Worm (Caenorhabditis elegans) whole organism, L1 larva: ENCODE results near the gene F26C11.1.

Experiments used
- C04F5.9 ChIP-seq: sonication (generic microtip); optimal IDR thresholded peaks from 2 replicates; lab custom pipeline; 2016; ENCODE audit warnings: missing genetic modification characterization, missing compliant biosample characterization
- C16A3.4 ChIP-seq: fragments of 150-350 bp; optimal IDR thresholded peaks from 2 replicates; lab custom pipeline; 2014; ENCODE audit warnings: missing biosample characterization, missing genetic modification characterization
- F16B12.6 ChIP-seq: fragments of 150-350 bp; optimal IDR thresholded peaks from 2 replicates; lab custom pipeline; 2014; ENCODE audit warnings: missing biosample characterization, missing genetic modification characterization
- aly-2 ChIP-seq: fragments of 150-350 bp; optimal IDR thresholded peaks from 2 replicates; lab custom pipeline; 2014; ENCODE audit warnings: missing biosample characterization, missing genetic modification characterization
- ceh-63 ChIP-seq: fragments of 200-800 bp; sonication (Bioruptor generic); optimal IDR thresholded peaks from 2 replicates; lab custom pipeline; 2018; ENCODE audit warnings: mild to moderate bottlenecking, missing genetic modification characterization, missing compliant biosample characterization
- ceh-8 ChIP-seq: fragments of 200-800 bp; sonication (Bioruptor generic); optimal IDR thresholded peaks from 2 replicates; lab custom pipeline; 2018; ENCODE audit warnings: mild to moderate bottlenecking, missing genetic modification characterization, moderate library complexity, missing compliant biosample characterization
- ceh-82 ChIP-seq, 3 experiments: fragments of 150-350 bp in 1 of 3; sonication (generic microtip) in 2 of 3; optimal IDR thresholded peaks; 2 replicates each; lab custom pipeline; 2014 to 2017; ENCODE audit warnings: missing biosample characterization in 3 of 3, missing genetic modification characterization in 3 of 3
- ceh-88 ChIP-seq: fragments of 200-800 bp; sonication (Bioruptor generic); IDR thresholded peaks from 2 replicates; pipeline ENCODE4 v1.3.6; 2022; ENCODE audit warnings: missing genetic modification characterization, missing compliant biosample characterization
- ces-1 ChIP-seq: fragments of 150-350 bp; optimal IDR thresholded peaks from 2 replicates; lab custom pipeline; 2014; ENCODE audit warnings: missing biosample characterization, missing genetic modification reagents, missing genetic modification characterization
- dpl-1 ChIP-seq, 3 experiments: fragments of 150-350 bp in 2 of 3; sonication (generic microtip) in 1 of 3; optimal IDR thresholded peaks; 2 replicates each; lab custom pipeline; 2014 to 2017; ENCODE audit warnings: missing biosample characterization in 3 of 3, missing genetic modification characterization in 3 of 3, missing genetic modification reagents in 3 of 3
- efl-3 ChIP-seq: fragments of 200-800 bp; sonication (Bioruptor generic); optimal IDR thresholded peaks from 2 replicates; lab custom pipeline; 2018; ENCODE audit warnings: mild to moderate bottlenecking, missing genetic modification characterization, missing compliant biosample characterization
- egl-27 ChIP-seq, 2 experiments: fragments of 150-350 bp in 1 of 2; sonication (generic microtip); optimal IDR thresholded peaks; 3 replicates each; lab custom pipeline; 2017 to 2018; ENCODE audit warnings: missing biosample characterization in 2 of 2, missing genetic modification characterization in 2 of 2, missing genetic modification reagents in 2 of 2
- ets-5 ChIP-seq: fragments of 200-800 bp; sonication (Bioruptor generic); IDR thresholded peaks from 2 replicates; pipeline ENCODE4 v1.3.6; 2022; ENCODE audit warnings: missing genetic modification characterization, missing compliant biosample characterization
- hlh-17 ChIP-seq: fragments of 200-800 bp; sonication (Bioruptor generic); optimal IDR thresholded peaks from 2 replicates; lab custom pipeline; 2018; ENCODE audit warnings: missing genetic modification characterization, mild to moderate bottlenecking, missing compliant biosample characterization, moderate library complexity, borderline replicate concordance
- isw-1 ChIP-seq: fragments of 200-800 bp; sonication (Bioruptor generic); IDR thresholded peaks from 2 replicates; pipeline ENCODE4 v1.3.6; 2022; ENCODE audit warnings: missing genetic modification characterization, missing compliant biosample characterization
- jun-1 ChIP-seq: fragments of 150-350 bp; optimal IDR thresholded peaks from 2 replicates; lab custom pipeline; 2014; ENCODE audit warnings: missing biosample characterization, missing genetic modification reagents, missing genetic modification characterization
- lin-13 ChIP-seq: fragments of 150-350 bp; optimal IDR thresholded peaks from 2 replicates; lab custom pipeline; 2014; ENCODE audit warnings: missing biosample characterization, missing genetic modification reagents, missing genetic modification characterization
- lin-15B ChIP-seq: fragments of 150-350 bp; sonication (generic microtip); optimal IDR thresholded peaks from 3 replicates; lab custom pipeline; 2014; ENCODE audit warnings: missing biosample characterization, missing genetic modification characterization
- mab-9 ChIP-seq: fragments of 200-800 bp; sonication (Bioruptor generic); IDR thresholded peaks from 2 replicates; pipeline ENCODE4 v1.3.6; 2022; ENCODE audit warnings: missing genetic modification reagents, missing genetic modification characterization, missing compliant biosample characterization
- nhr-11 ChIP-seq: fragments of 150-350 bp; optimal IDR thresholded peaks from 2 replicates; lab custom pipeline; 2014; ENCODE audit warnings: missing biosample characterization, missing genetic modification characterization
- nhr-12 ChIP-seq: sonication (generic microtip); optimal IDR thresholded peaks from 2 replicates; lab custom pipeline; 2017; ENCODE audit warnings: missing biosample characterization, missing genetic modification characterization
- nhr-20 ChIP-seq: sonication (generic microtip); optimal IDR thresholded peaks from 2 replicates; lab custom pipeline; 2016; ENCODE audit warnings: mild to moderate bottlenecking, missing genetic modification characterization, missing compliant biosample characterization
- nhr-28 ChIP-seq: fragments of 150-350 bp; optimal IDR thresholded peaks from 2 replicates; lab custom pipeline; 2014; ENCODE audit warnings: missing biosample characterization, missing genetic modification characterization
- nhr-47 ChIP-seq: sonication (generic microtip); optimal IDR thresholded peaks from 2 replicates; lab custom pipeline; 2016; ENCODE audit warnings: mild to moderate bottlenecking, missing genetic modification characterization, moderate library complexity, missing compliant biosample characterization
- nhr-71 ChIP-seq: sonication (generic microtip); optimal IDR thresholded peaks from 2 replicates; lab custom pipeline; 2016; ENCODE audit warnings: mild to moderate bottlenecking, missing genetic modification characterization, moderate library complexity, missing compliant biosample characterization
- nhr-76 ChIP-seq: sonication (generic microtip); optimal IDR thresholded peaks from 2 replicates; lab custom pipeline; 2017; ENCODE audit warnings: missing biosample characterization, missing genetic modification characterization
- pax-3 ChIP-seq: fragments of 200-800 bp; sonication (Bioruptor generic); optimal IDR thresholded peaks from 2 replicates; lab custom pipeline; 2018; ENCODE audit warnings: mild to moderate bottlenecking, missing genetic modification characterization, moderate library complexity, missing compliant biosample characterization
- rnt-1 ChIP-seq: sonication (generic microtip); optimal IDR thresholded peaks from 2 replicates; lab custom pipeline; 2016; ENCODE audit warnings: mild to moderate bottlenecking, missing genetic modification characterization, moderate library complexity, missing compliant biosample characterization
- snpc-4 ChIP-seq: fragments of 150-350 bp; optimal IDR thresholded peaks from 2 replicates; lab custom pipeline; 2014; ENCODE audit warnings: missing biosample characterization, missing genetic modification characterization
- snu-23 ChIP-seq: sonication (generic microtip); optimal IDR thresholded peaks from 2 replicates; lab custom pipeline; 2016; ENCODE audit warnings: missing genetic modification characterization, missing compliant biosample characterization
- sox-4 ChIP-seq: sonication (generic microtip); optimal IDR thresholded peaks from 2 replicates; lab custom pipeline; 2016; ENCODE audit warnings: missing genetic modification characterization, missing compliant biosample characterization
- sup-37 ChIP-seq: fragments of 200-800 bp; sonication (Bioruptor generic); optimal IDR thresholded peaks from 2 replicates; lab custom pipeline; 2018; ENCODE audit warnings: mild to moderate bottlenecking, missing genetic modification characterization, missing compliant biosample characterization
- tlp-1 ChIP-seq: fragments of 150-350 bp; optimal IDR thresholded peaks from 2 replicates; lab custom pipeline; 2014; ENCODE audit warnings: missing biosample characterization, missing genetic modification characterization
- unc-130 ChIP-seq: fragments of 150-350 bp; optimal IDR thresholded peaks from 2 replicates; lab custom pipeline; 2017; ENCODE audit warnings: missing biosample characterization, missing genetic modification characterization, inconsistent platforms
- unc-98 ChIP-seq: fragments of 200-800 bp; sonication (Bioruptor generic); IDR thresholded peaks from 2 replicates; pipeline ENCODE4 v1.3.6; 2022; ENCODE audit warnings: missing genetic modification characterization, missing compliant biosample characterization
- xbp-1 ChIP-seq: sonication (generic microtip); optimal IDR thresholded peaks from 2 replicates; lab custom pipeline; 2016; ENCODE audit warnings: missing genetic modification characterization, missing compliant biosample characterization
- ztf-11 ChIP-seq, 2 experiments: sonication (generic microtip); optimal IDR thresholded peaks; 2 replicates each; lab custom pipeline; 2016 to 2017; ENCODE audit warnings: missing genetic modification characterization in 2 of 2, missing biosample characterization in 1 of 2, missing compliant biosample characterization in 1 of 2
- ztf-4 ChIP-seq: fragments of 150-350 bp; optimal IDR thresholded peaks from 2 replicates; lab custom pipeline; 2014; ENCODE audit warnings: missing biosample characterization, missing genetic modification characterization

The F26C11.1 gene

DNA sequence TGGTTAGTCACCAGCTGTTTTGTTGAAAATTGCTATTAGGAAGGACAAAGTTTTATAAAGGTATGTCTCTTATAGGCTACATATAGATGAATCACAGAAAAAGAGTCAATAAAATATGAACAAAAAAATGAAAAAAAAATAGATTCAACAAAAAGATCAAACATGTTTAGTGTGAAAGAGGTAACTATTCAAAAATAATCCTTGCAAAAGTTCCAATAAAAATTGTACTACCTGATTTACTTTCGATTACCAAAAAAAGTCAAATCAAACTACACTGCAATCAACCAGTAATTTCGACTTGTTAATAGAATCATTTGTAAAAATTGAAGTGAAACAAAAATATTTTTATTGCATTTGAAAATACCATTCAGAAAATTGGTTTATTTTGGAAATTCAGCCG lies 43.6 kb upstream of the F26C11.1 start, which contains the start of gene ZK938.10:
Gene ZK938.10, minus strand, starts transcription at position 101 of the 400 bp plus-strand sequence.
- no peak for TF ChIP-seq ceh-82 (tag; optimal IDR thresholded peaks at IDR 0.05; lab: Kevin White, UChicago)
- no peak for TF ChIP-seq nhr-20 (tag; lab: Kevin White, UChicago)
- TF ChIP-seq sox-4 (tag; lab: Kevin White, UChicago): no peak

ce11 chrII:9855620-9856019 lies 38.9 kb upstream of the F26C11.1 start, which contains the start of gene chil-4:
Gene chil-4, minus strand, starts transcription at chrII:9855720.
- TF ChIP-seq C16A3.4 (tag; lab: Kevin White, UChicago) (no peak), lin-15B (tag; lab: Kevin White, UChicago) (no peak), F16B12.6 (tag; lab: Kevin White, UChicago) (no peak), ets-5 (no peak), ces-1 (no peak), nhr-47 (tag; lab: Kevin White, UChicago) (no peak), nhr-28 (tag; lab: Kevin White, UChicago) (no peak), nhr-12 (tag; lab: Kevin White, UChicago) (no peak), tlp-1 (no peak), xbp-1 (no peak), ceh-8 (GFP tag; lab: Kevin White, UChicago) (no peak), snpc-4 (tag; lab: Kevin White, UChicago) (no peak), nhr-71 (tag; lab: Kevin White, UChicago) (no peak), rnt-1 (tag; lab: Kevin White, UChicago) (no peak), dpl-1 (GFP tag; optimal IDR thresholded peaks at IDR 0.05; lab: Kevin White, UChicago) (no peak)

- TF ChIP-seq nhr-11 (tag; lab: Kevin White, UChicago) (no peak), sup-37 (GFP tag; lab: Kevin White, UChicago) (no peak), unc-130 (tag; lab: Kevin White, UChicago) (no peak), hlh-17 (GFP tag; lab: Kevin White, UChicago) (no peak), aly-2 (tag; lab: Kevin White, UChicago) (no peak), pax-3 (tag; lab: Kevin White, UChicago) (no peak), nhr-12 (tag; lab: Kevin White, UChicago) (no peak), ztf-11 (tag; optimal IDR thresholded peaks at IDR 0.05; lab: Kevin White, UChicago) (no peak), isw-1 (GFP tag; lab: Robert Waterston, UW) (no peak), snu-23 (GFP tag; lab: Kevin White, UChicago) (no peak)
- TF ChIP-seq, all 84 proteins: peak for 0
Observed at ce11 chrII:9857791-9858190, 36.7 kb upstream of the F26C11.1 start, which contains the start of gene chil-6. Gene chil-6, minus strand, starts transcription at chrII:9857891.

DNA sequence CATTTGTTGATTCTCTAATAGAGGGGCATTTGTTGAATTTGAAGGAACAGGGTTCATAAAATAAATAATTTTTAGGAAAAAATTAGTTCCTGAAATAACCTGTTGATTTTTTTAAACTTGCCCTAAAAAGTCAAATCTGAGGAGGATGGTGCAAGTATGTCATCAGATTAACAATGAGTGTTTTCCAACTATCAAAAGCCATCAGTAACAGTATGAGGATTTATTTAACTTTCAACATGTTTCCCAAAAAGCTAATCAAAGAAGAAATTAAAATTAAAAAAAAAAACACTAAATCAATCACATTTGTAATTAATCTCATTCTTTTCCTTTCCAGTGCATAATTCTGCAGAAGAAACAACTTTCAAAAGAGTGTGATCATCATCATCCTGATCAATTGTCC lies 35.0 kb upstream of the F26C11.1 start, which contains the start of gene chil-5:
Gene chil-5, minus strand, starts transcription at position 101 of the 400 bp plus-strand sequence.
- no peak for TF ChIP-seq lin-13 (GFP tag; lab: Kevin White, UChicago)
- no peak for TF ChIP-seq egl-27 (tag; optimal IDR thresholded peaks at IDR 0.05; lab: Kevin White, UChicago)
- TF ChIP-seq C04F5.9 (tag; lab: Kevin White, UChicago): no peak
- TF ChIP-seq ceh-8 (GFP tag; lab: Kevin White, UChicago): no peak
- TF ChIP-seq ceh-63 (GFP tag; lab: Kevin White, UChicago): no peak
- TF ChIP-seq dpl-1 (GFP tag; optimal IDR thresholded peaks at IDR 0.05; lab: Kevin White, UChicago): no peak
- TF ChIP-seq jun-1 (tag; lab: Kevin White, UChicago): no peak
- TF ChIP-seq efl-3 (GFP tag; lab: Kevin White, UChicago): no peak
- no peak for TF ChIP-seq tlp-1
- TF ChIP-seq ztf-4 (tag; lab: Kevin White, UChicago): no peak
- TF ChIP-seq unc-98 (GFP tag; lab: Robert Waterston, UW): no peak
- no peak for TF ChIP-seq nhr-76
- no peak for TF ChIP-seq ceh-88
- no peak for TF ChIP-seq mab-9 (GFP tag; lab: Robert Waterston, UW)
